Worm (Caenorhabditis elegans): ENCODE results near the gene F22E5.11.

ce11 chrII:2677534-2678168 lies 33.3 kb upstream of the F22E5.11 start, which contains the start of gene F22E5.17:
- TF ChIP-seq F39B2.1 (GFP tag; IDR thresholded peaks at IDR 0.05) (no peak), ztf-28 (GFP tag; IDR thresholded peaks at IDR 0.05) (no peak), dpl-1 (GFP tag; optimal IDR thresholded peaks at IDR 0.05) (no peak)
